Worm (Caenorhabditis elegans) whole organism, young adult: Measurements from ENCODE around the gene C40H1.8.

ENCODE experiments used
- B0035.1 ChIP-seq: sonication (generic microtip); optimal IDR thresholded peaks from 2 replicates; lab custom pipeline; 2016; ENCODE audit warnings: missing genetic modification characterization, mild to moderate bottlenecking, missing compliant biosample characterization, missing genotype, missing genetic modification reagents
- B0261.1 ChIP-seq: sonication (generic microtip); optimal IDR thresholded peaks from 2 replicates; lab custom pipeline; 2016; ENCODE audit warnings: mild to moderate bottlenecking, missing genetic modification characterization, moderate library complexity, missing compliant biosample characterization
- C06A6.2 ChIP-seq: fragments of 200-800 bp; sonication (Bioruptor generic); conservative IDR thresholded peaks from 2 replicates; pipeline ENCODE4 v1.3.6; 2022; ENCODE audit warnings: missing genetic modification characterization, missing compliant biosample characterization
- F10E7.11 ChIP-seq: sonication (generic microtip); optimal IDR thresholded peaks from 2 replicates; lab custom pipeline; 2017; ENCODE audit warnings: mild to moderate bottlenecking, missing genetic modification characterization, moderate library complexity, missing compliant biosample characterization
- F37B4.10 ChIP-seq: fragments of 200-800 bp; sonication (Bioruptor generic); IDR thresholded peaks from 2 replicates; pipeline ENCODE4 v1.3.6; 2022; ENCODE audit warnings: missing genetic modification characterization, missing compliant biosample characterization
- F49E8.2 ChIP-seq: sonication (generic microtip); optimal IDR thresholded peaks from 3 replicates; lab custom pipeline; 2017; ENCODE audit warnings: missing genetic modification characterization, mild to moderate bottlenecking, missing compliant biosample characterization, antibody characterized with exemption, moderate library complexity; ENCODE audit not compliant: insufficient read depth
- F57A8.1 ChIP-seq: fragments of 200-800 bp; sonication (Bioruptor generic); optimal IDR thresholded peaks from 2 replicates; lab custom pipeline; 2018; ENCODE audit warnings: mild to moderate bottlenecking, missing genetic modification characterization, moderate library complexity, missing compliant biosample characterization
- F57C9.4 ChIP-seq: sonication (generic microtip); optimal IDR thresholded peaks from 2 replicates; lab custom pipeline; 2017; ENCODE audit warnings: mild to moderate bottlenecking, missing genetic modification characterization, missing compliant biosample characterization
- K11D2.4 ChIP-seq: fragments of 200-800 bp; sonication (Bioruptor generic); IDR thresholded peaks from 2 replicates; pipeline ENCODE4 v1.3.6; 2022; ENCODE audit warnings: missing genetic modification reagents, missing genetic modification characterization, missing compliant biosample characterization
- Y56A3A.18 ChIP-seq: fragments of 200-800 bp; sonication (Bioruptor generic); IDR thresholded peaks from 2 replicates; pipeline ENCODE4 v1.3.6; 2022; ENCODE audit warnings: missing genetic modification reagents, missing genetic modification characterization, missing compliant biosample characterization
- ama-1 ChIP-seq, 3 experiments: fragments of 150-350 bp in 1 of 3; sonication (generic microtip) in 2 of 3; optimal IDR thresholded peaks; 2 replicates each; lab custom pipeline; 2014 to 2018; ENCODE audit warnings: missing biosample characterization in 2 of 3, missing genetic modification characterization in 2 of 3, missing genetic modification reagents in 2 of 3
- atf-7 ChIP-seq: sonication (generic microtip); optimal IDR thresholded peaks from 2 replicates; lab custom pipeline; 2017; ENCODE audit warnings: mild to moderate bottlenecking, missing genetic modification characterization, missing compliant biosample characterization
- athp-1 ChIP-seq: sonication (generic microtip); optimal IDR thresholded peaks from 2 replicates; lab custom pipeline; 2017; ENCODE audit warnings: mild to moderate bottlenecking, missing genetic modification characterization, missing compliant biosample characterization
- ceh-27 ChIP-seq: fragments of 200-800 bp; sonication (Bioruptor generic); optimal IDR thresholded peaks from 2 replicates; lab custom pipeline; 2018; ENCODE audit warnings: mild to moderate bottlenecking, missing genetic modification characterization, moderate library complexity, missing compliant biosample characterization
- ceh-58 ChIP-seq: fragments of 200-800 bp; sonication (Bioruptor generic); IDR thresholded peaks from 2 replicates; pipeline ENCODE4 v1.3.6; 2022; ENCODE audit warnings: missing genetic modification characterization, missing compliant biosample characterization
- ceh-91 ChIP-seq: fragments of 200-800 bp; sonication (Bioruptor generic); IDR thresholded peaks from 2 replicates; pipeline ENCODE4 v1.3.6; 2022; ENCODE audit warnings: missing genetic modification reagents, missing genetic modification characterization, missing compliant biosample characterization
- chd-7 ChIP-seq: sonication (generic microtip); optimal IDR thresholded peaks from 2 replicates; lab custom pipeline; 2016; ENCODE audit warnings: mild to moderate bottlenecking, missing genetic modification characterization, moderate library complexity, missing compliant biosample characterization
- die-1 ChIP-seq: sonication (generic microtip); optimal IDR thresholded peaks from 2 replicates; lab custom pipeline; 2016; ENCODE audit warnings: missing genotype, mild to moderate bottlenecking, missing genetic modification characterization, missing compliant biosample characterization
- egrh-3 ChIP-seq: fragments of 200-800 bp; sonication (Bioruptor generic); IDR thresholded peaks from 2 replicates; pipeline ENCODE4 v1.3.6; 2022; ENCODE audit warnings: missing genetic modification reagents, missing genetic modification characterization, missing compliant biosample characterization
- hlh-26 ChIP-seq: fragments of 200-800 bp; sonication (Bioruptor generic); conservative IDR thresholded peaks from 2 replicates; pipeline ENCODE4 v1.3.6; 2022; ENCODE audit warnings: missing genetic modification reagents, missing genetic modification characterization, missing compliant biosample characterization
- hmg-1.2 ChIP-seq: fragments of 200-800 bp; sonication (Bioruptor generic); IDR thresholded peaks from 2 replicates; pipeline ENCODE4 v1.3.6; 2022; ENCODE audit warnings: missing genetic modification reagents, missing genetic modification characterization, missing compliant biosample characterization
- let-526 ChIP-seq: fragments of 200-800 bp; sonication (Bioruptor generic); IDR thresholded peaks from 2 replicates; pipeline ENCODE4 v1.3.6; 2022; ENCODE audit warnings: missing genetic modification reagents, missing genetic modification characterization, missing compliant biosample characterization
- lir-1 ChIP-seq: fragments of 200-800 bp; sonication (Bioruptor generic); conservative IDR thresholded peaks from 2 replicates; pipeline ENCODE4 v1.3.6; 2022; ENCODE audit warnings: missing genetic modification reagents, missing genetic modification characterization, missing compliant biosample characterization
- madf-10 ChIP-seq: sonication (generic microtip); optimal IDR thresholded peaks from 2 replicates; lab custom pipeline; 2016; ENCODE audit warnings: mild to moderate bottlenecking, missing genetic modification characterization, missing compliant biosample characterization
- nfya-2 ChIP-seq: fragments of 200-800 bp; sonication (Bioruptor generic); IDR thresholded peaks from 2 replicates; pipeline ENCODE4 v1.3.6; 2022; ENCODE audit warnings: missing genetic modification reagents, missing genetic modification characterization, missing compliant biosample characterization
- nfyb-1 ChIP-seq: fragments of 200-800 bp; sonication (Bioruptor generic); IDR thresholded peaks from 2 replicates; pipeline ENCODE4 v1.3.6; 2022; ENCODE audit warnings: missing genetic modification reagents, missing genetic modification characterization, missing compliant biosample characterization
- nhr-179 ChIP-seq: sonication (generic microtip); optimal IDR thresholded peaks from 2 replicates; lab custom pipeline; 2016; ENCODE audit warnings: mild to moderate bottlenecking, missing genetic modification characterization, missing compliant biosample characterization
- snpc-1.1 ChIP-seq: sonication (generic microtip); optimal IDR thresholded peaks from 2 replicates; lab custom pipeline; 2017; ENCODE audit warnings: missing genetic modification characterization, mild to moderate bottlenecking, missing compliant biosample characterization, antibody characterized with exemption, moderate library complexity, missing genotype, missing genetic modification reagents; ENCODE audit not compliant: insufficient read depth
- somi-1 ChIP-seq: fragments of 200-800 bp; sonication (Bioruptor generic); optimal IDR thresholded peaks from 2 replicates; lab custom pipeline; 2018; ENCODE audit warnings: mild to moderate bottlenecking, missing genetic modification characterization, missing compliant biosample characterization
- tbx-9 ChIP-seq: sonication (generic microtip); optimal IDR thresholded peaks from 2 replicates; lab custom pipeline; 2016; ENCODE audit warnings: borderline replicate concordance, missing genetic modification characterization, inconsistent platforms, missing compliant biosample characterization
- unc-130 ChIP-seq: sonication (generic microtip); optimal IDR thresholded peaks from 2 replicates; lab custom pipeline; 2016; ENCODE audit warnings: missing genetic modification reagents, missing genetic modification characterization, missing compliant biosample characterization
- zfh-2 ChIP-seq: fragments of 200-800 bp; sonication (Bioruptor generic); conservative IDR thresholded peaks from 2 replicates; pipeline ENCODE4 v1.3.6; 2022; ENCODE audit warnings: missing genetic modification reagents, missing genetic modification characterization, missing compliant biosample characterization
- ztf-18 ChIP-seq: sonication (generic microtip); optimal IDR thresholded peaks from 2 replicates; lab custom pipeline; 2016; ENCODE audit warnings: missing genotype, mild to moderate bottlenecking, missing genetic modification characterization, missing compliant biosample characterization
- ztf-22 ChIP-seq: fragments of 200-800 bp; sonication (Bioruptor generic); optimal IDR thresholded peaks from 2 replicates; lab custom pipeline; 2018; ENCODE audit warnings: mild to moderate bottlenecking, missing genetic modification characterization, moderate library complexity, missing compliant biosample characterization
- ztf-26 ChIP-seq: sonication (generic microtip); optimal IDR thresholded peaks from 2 replicates; lab custom pipeline; 2017; ENCODE audit warnings: missing genetic modification characterization, missing compliant biosample characterization
- ztf-28 ChIP-seq: fragments of 200-800 bp; sonication (Bioruptor generic); IDR thresholded peaks from 2 replicates; pipeline ENCODE4 v1.3.6; 2022; ENCODE audit warnings: missing genetic modification reagents, missing genetic modification characterization, missing compliant biosample characterization
- ztf-3 ChIP-seq: fragments of 200-800 bp; sonication (Bioruptor generic); optimal IDR thresholded peaks from 2 replicates; lab custom pipeline; 2018; ENCODE audit warnings: mild to moderate bottlenecking, missing genetic modification characterization, missing compliant biosample characterization
- ztf-6 ChIP-seq: fragments of 200-800 bp; sonication (Bioruptor generic); IDR thresholded peaks from 2 replicates; pipeline ENCODE4 v1.3.6; 2022; ENCODE audit warnings: missing genetic modification reagents, missing genetic modification characterization, missing compliant biosample characterization

C40H1.8 gene

DNA sequence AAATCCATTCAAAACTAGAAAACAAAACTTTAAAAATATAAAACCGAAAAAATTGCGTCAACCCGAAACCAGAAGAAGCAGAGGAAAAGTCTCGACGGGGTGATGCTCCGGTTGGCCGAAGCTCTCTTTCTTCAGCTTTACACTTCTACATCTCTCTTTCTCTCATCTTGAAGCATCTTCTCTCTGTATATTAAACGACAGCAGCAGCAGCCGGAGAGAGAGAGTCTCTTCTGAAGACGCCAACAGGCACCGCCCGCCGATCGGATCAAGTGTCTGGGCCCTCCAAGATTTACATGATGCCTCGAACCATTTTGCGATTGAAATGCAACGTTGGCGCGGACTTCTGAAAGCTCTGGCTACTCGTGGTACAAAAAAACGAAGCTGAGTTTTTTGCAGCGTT lies 32.2 kb downstream of the C40H1.8 start:
- TF ChIP-seq ztf-26 (tag; lab: Kevin White, UChicago) (no peak), zfh-2 (GFP tag; lab: Robert Waterston, UW) (0 out of 2 replicates have a peak, but pooled peaks have one; percentile 48)

DNA sequence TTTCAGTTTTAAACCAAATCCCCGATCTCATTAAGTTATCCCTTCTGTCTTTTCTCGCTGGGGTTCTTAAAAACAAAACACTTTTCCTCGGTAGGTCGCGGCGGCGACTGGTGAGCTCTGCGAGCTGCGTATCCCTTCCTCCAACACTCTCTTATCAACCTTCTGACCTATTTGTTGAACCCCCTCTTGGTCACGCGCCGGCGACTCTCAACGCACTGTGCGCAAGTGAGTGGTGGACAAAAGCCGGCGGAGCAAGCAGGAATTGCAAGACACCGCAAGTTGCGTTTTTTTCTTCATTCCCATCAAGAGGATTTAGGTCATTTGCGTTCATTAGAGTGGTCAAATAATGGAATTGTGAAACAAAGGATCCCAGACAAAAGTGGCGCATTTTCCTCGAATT lies 39.3 kb downstream of the C40H1.8 start:
- TF ChIP-seq hmg-1.2 (GFP tag; lab: Robert Waterston, UW) (peak; percentile 46; the same call in 1 of the 2 replicates), zfh-2 (GFP tag; lab: Robert Waterston, UW) (peak; percentile 71), hlh-26 (no peak)

DNA sequence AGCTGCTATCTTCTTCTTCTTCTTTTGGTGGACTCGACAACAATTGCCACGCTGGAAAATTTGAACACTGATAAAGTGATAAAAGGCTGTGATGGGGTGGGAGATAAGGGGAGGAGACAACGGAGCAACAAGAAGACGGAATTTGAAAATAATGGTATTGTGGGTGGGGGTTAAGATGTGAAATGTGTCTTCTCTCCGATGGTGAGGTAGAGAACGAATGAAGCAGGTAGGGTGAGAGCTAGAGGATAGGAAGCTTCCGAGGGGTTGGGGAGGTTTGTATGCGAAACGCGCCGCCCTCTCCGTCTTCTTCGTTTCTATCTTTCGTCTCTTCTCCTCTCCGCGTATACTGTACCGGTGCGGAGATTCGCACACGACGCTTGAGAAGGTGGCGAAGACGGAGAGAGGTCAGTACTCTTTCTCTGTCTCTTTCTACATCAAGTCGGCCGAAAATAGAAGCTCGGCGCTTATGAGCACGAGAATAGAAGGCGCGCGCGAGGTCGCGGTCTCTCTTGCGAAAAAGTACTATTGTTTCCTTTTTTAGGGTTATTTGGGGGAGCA lies 41.0 kb downstream of the C40H1.8 start, which contains the start of gene chtb-1:
chtb-1 (minus strand) TSS at position 51 of the 558 bp plus-strand sequence.
- TF ChIP-seq F10E7.11 (tag; lab: Kevin White, UChicago) (no peak), nfya-2 (GFP tag; lab: Robert Waterston, UW) (no peak), ztf-28 (0 out of 2 replicates have a peak, but pooled peaks have one; percentile 5), C06A6.2 (GFP tag; lab: Robert Waterston, UW) (no peak), let-526 (no peak), ama-1 (optimal IDR thresholded peaks at IDR 0.05; lab: Kevin White, UChicago) (no peak), ama-1 (GFP tag; optimal IDR thresholded peaks at IDR 0.05; lab: Kevin White, UChicago) (no peak), nfyb-1 (no peak), ceh-58 (no peak), egrh-3 (GFP tag; lab: Robert Waterston, UW) (no peak), zfh-2 (GFP tag; lab: Robert Waterston, UW) (peak; percentile 61; the same call in 1 of the 2 replicates)

DNA sequence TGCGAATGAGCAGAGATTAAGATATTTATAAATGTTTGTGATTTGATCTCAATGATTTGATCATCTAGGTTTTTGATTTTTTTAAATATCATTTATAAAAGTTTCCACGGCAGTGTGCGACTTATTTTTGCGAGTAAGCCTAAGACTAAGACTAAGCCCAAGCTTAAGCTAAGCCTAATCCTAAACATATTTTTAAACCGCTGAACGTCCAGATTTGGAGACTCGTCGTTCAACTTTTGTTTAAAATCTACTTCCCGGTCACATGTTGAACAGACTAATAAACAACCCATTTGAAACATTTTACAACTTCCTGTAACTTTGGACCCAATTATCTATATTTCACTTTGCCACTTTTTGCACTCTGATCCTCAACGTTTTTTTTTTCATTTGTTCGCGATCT lies 44.5 kb downstream of the C40H1.8 start, which contains the start of gene K04H4.5:
K04H4.5 (plus strand) TSS at position 301 of the 400 bp plus-strand sequence.
- TF ChIP-seq F37B4.10 (GFP tag; lab: Robert Waterston, UW) (no peak), snpc-1.1 (tag; lab: Kevin White, UChicago) (no peak), athp-1 (tag; lab: Kevin White, UChicago) (no peak), ceh-27 (GFP tag; lab: Kevin White, UChicago) (no peak), Y56A3A.18 (GFP tag; lab: Robert Waterston, UW) (no peak), ztf-18 (no peak)

DNA sequence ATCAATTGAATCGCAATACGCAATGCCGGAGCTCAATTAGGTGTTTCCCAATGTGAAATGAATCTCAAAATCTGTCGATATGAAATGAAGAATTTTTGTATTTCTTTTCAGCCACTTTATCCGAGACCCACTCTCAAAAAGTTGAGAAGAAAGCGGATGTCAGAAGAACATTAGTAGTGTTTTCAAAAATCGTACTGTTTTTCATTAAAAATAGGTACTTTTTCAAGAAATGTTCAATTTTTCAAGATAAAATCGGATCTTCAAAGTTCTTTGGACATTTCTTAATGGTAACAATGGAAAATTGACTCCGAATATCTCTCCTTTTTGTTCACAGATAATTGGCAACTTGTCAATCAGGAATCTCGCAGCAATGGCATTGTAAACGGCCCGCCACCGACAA lies 46.7 kb downstream of the C40H1.8 start, which contains the start of gene flp-25:
flp-25 (plus strand) TSS at position 301 of the 400 bp plus-strand sequence.
- no peak for TF ChIP-seq ceh-91 (GFP tag; lab: Robert Waterston, UW)
- TF ChIP-seq madf-10 (tag; lab: Kevin White, UChicago): no peak
- no peak for TF ChIP-seq F57A8.1 (GFP tag; lab: Kevin White, UChicago)
- TF ChIP-seq ztf-6: no peak
- no peak for TF ChIP-seq ztf-22
- TF ChIP-seq F57C9.4 (tag; lab: Kevin White, UChicago): no peak
- no peak for TF ChIP-seq unc-130 (GFP tag; lab: Kevin White, UChicago)
- no peak for TF ChIP-seq somi-1
- no peak for TF ChIP-seq F10E7.11 (tag; lab: Kevin White, UChicago)
- TF ChIP-seq chd-7 (tag; lab: Kevin White, UChicago): no peak
- no peak for TF ChIP-seq B0261.1 (tag; lab: Kevin White, UChicago)
- TF ChIP-seq, all 124 proteins: peak for 0

DNA sequence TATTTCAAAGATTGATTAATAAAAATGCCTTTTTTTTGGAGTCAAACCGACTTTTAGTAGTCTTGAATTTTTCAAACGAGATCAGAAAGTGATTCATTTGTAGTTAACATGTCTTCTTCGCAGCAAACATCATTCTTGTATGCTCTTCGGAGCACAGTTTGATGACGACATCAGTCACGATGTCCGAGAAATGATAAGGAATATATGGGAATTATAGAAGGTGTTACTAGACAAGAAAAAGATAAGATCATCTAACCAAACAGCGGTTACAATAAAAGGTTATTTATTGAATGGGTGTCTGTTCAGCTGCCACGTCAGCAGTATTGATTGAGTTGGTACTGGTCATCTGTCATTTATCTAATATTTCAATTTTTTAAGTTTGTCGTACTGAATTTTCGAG lies 51.9 kb downstream of the C40H1.8 start:
- TF ChIP-seq atf-7 (tag; lab: Kevin White, UChicago) (no peak), die-1 (no peak), nhr-179 (tag; lab: Kevin White, UChicago) (no peak), F49E8.2 (tag; lab: Kevin White, UChicago) (no peak), Y56A3A.18 (GFP tag; lab: Robert Waterston, UW) (no peak), B0035.1 (tag; lab: Kevin White, UChicago) (no peak), tbx-9 (tag; lab: Kevin White, UChicago) (no peak), ztf-3 (no peak), K11D2.4 (GFP tag; lab: Robert Waterston, UW) (no peak), lir-1 (GFP tag; lab: Robert Waterston, UW) (no peak)
- TF ChIP-seq, all 124 proteins: peak for 0
